Worm (Caenorhabditis elegans): ENCODE data around the gene coh-4.

The coh-4 gene

DNA sequence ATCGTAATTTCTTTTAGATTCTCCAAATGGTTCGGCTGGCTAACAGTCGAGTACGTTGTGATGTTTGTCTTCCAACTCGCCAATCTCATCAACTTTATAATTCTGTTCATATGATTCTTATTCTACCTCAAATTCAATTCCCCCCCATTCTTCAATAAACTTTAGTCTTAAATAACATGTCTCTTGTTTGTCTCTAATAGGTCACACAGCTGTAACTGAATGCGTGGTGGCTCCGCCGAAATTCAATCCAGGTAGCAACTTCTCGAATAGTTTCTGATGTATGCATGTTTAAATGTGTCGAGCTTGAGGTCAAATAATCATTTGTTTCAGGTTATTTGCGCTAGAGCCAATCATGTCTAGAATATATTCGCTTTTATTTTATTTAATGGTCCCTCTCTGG is 36.8 kb downstream of the coh-4 start, which contains the start of gene lgc-29:
Gene lgc-29, plus strand, starts transcription at position 301 of the 400 bp plus-strand sequence.
- TF ChIP-seq flt-1 (GFP tag; IDR thresholded peaks at IDR 0.05), result no peak
- no peak for TF ChIP-seq T22C8.4 (GFP tag; IDR thresholded peaks at IDR 0.05)
- TF ChIP-seq tab-1 (GFP tag; IDR thresholded peaks at IDR 0.05), result no peak
- TF ChIP-seq ref-1 (GFP tag; conservative IDR thresholded peaks at IDR 0.05), result no peak
- no peak for TF ChIP-seq ztf-23 (GFP tag; IDR thresholded peaks at IDR 0.05)
- no peak for TF ChIP-seq klf-2 (GFP tag; conservative IDR thresholded peaks at IDR 0.05)
- no peak for TF ChIP-seq med-1 (GFP tag; optimal IDR thresholded peaks at IDR 0.05; ENCODE audit: insufficient read depth)
- no peak for TF ChIP-seq ztf-29 (GFP tag; IDR thresholded peaks at IDR 0.05)
- no peak for TF ChIP-seq cog-1 (tag; optimal IDR thresholded peaks at IDR 0.05)

DNA sequence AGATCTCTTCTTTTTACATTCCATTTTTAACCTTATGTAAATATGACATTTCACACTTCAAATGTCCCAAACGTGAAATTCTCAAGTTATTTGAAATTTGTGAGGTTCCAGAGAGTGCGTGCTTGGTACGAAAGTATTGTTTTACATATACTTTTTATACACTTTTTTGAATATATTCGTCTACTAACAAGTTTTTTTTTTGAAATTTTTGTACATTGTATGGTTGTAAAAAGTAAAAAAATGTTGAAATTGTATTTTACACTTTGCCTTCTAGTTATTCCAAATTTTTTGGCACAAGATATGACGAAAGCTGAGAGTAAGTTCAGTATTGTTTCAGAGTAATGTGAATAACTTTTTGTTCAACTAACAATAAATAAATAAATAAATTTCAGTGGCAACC is 40.7 kb downstream of the coh-4 start, which contains the start of gene lgc-1:
Gene lgc-1, plus strand, starts transcription at position 301 of the 400 bp plus-strand sequence.
- TF ChIP-seq T22C8.4 (GFP tag; IDR thresholded peaks at IDR 0.05) (no peak), tab-1 (GFP tag; IDR thresholded peaks at IDR 0.05) (no peak)

DNA sequence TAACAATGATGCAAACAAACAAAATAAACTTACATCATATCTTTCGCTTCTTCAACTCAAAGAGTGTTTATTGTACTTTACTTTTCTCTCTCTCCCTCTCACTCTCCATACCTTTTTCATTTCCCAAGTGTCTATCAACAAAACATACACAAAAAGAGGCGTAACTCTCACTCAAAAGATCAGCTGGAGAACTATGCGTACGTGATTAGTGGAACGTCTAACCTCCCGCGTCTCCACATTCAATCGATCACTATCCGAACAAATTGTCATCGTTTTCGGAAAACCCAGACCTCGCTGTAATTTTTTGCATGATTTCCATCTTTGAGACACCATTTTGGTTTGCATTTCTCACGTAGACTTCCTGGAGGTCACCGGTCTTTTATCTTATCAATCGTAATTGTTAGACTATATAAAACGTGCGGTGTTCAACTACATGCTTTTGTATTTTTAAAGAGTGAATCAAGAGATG is 43.9 kb downstream of the coh-4 start, which contains the start of gene nhr-57:
Gene nhr-57, plus strand, starts transcription at position 419 of the 469 bp plus-strand sequence.
- no peak for TF ChIP-seq tab-1 (GFP tag; IDR thresholded peaks at IDR 0.05)

DNA sequence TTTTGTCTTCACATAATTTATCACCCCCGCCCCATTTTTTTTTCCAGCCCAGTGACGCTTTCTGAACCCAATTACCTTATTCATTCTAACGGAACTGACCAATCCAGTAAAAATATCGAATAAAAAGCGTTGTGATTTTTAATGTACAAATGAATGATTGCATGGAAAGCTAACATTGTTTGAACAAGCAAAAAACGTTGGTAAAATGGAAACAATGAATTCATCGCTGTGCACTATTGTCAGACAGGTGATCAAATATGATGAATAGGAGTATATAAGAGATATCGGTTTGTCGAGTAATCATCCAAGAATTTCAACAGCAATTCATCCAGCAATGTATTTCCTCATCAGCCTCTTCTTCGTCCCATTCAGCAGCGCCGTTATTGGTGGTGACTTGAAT is 45.8 kb downstream of the coh-4 start, which contains the start of gene phat-4:
Gene phat-4, plus strand, starts transcription at position 301 of the 400 bp plus-strand sequence.
- TF ChIP-seq cog-1 (tag; optimal IDR thresholded peaks at IDR 0.05) (no peak), ref-1 (GFP tag; conservative IDR thresholded peaks at IDR 0.05) (no peak), klf-2 (GFP tag; conservative IDR thresholded peaks at IDR 0.05) (no peak), tab-1 (GFP tag; IDR thresholded peaks at IDR 0.05) (no peak), ztf-29 (GFP tag; IDR thresholded peaks at IDR 0.05) (no peak), med-1 (GFP tag; optimal IDR thresholded peaks at IDR 0.05; ENCODE audit: insufficient read depth) (no peak), flt-1 (GFP tag; IDR thresholded peaks at IDR 0.05) (no peak), T22C8.4 (GFP tag; IDR thresholded peaks at IDR 0.05) (no peak), ztf-23 (GFP tag; IDR thresholded peaks at IDR 0.05) (no peak)

DNA sequence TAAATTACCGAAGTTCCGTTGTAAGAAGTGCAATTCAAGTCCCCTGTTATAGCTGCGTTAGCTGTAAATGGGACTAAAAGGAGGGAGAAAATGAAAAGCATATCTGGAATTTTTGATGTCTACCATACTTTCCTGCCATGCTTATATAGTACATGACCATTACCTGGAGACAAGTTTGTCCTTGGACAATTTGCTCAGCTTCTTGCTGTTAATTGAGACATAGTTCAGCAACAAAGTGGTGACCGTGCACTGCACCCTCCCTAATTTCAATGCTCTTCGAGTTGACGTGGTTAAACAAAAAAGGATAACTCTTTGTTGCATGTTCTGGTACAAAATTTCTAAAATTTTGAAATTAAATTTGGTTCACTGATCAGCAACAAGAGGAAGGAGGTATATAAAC is 48.0 kb downstream of the coh-4 start, which contains the start of gene T05B4.13:
Gene T05B4.13, minus strand, starts transcription at position 101 of the 400 bp plus-strand sequence.
- TF ChIP-seq ztf-29 (GFP tag; IDR thresholded peaks at IDR 0.05) (no peak), T22C8.4 (GFP tag; IDR thresholded peaks at IDR 0.05) (no peak), cog-1 (tag; optimal IDR thresholded peaks at IDR 0.05) (no peak), ref-1 (GFP tag; conservative IDR thresholded peaks at IDR 0.05) (no peak), ztf-23 (GFP tag; IDR thresholded peaks at IDR 0.05) (no peak), med-1 (GFP tag; optimal IDR thresholded peaks at IDR 0.05; ENCODE audit: insufficient read depth) (no peak), klf-2 (GFP tag; conservative IDR thresholded peaks at IDR 0.05) (no peak), flt-1 (GFP tag; IDR thresholded peaks at IDR 0.05) (no peak), tab-1 (GFP tag; IDR thresholded peaks at IDR 0.05) (no peak)

DNA sequence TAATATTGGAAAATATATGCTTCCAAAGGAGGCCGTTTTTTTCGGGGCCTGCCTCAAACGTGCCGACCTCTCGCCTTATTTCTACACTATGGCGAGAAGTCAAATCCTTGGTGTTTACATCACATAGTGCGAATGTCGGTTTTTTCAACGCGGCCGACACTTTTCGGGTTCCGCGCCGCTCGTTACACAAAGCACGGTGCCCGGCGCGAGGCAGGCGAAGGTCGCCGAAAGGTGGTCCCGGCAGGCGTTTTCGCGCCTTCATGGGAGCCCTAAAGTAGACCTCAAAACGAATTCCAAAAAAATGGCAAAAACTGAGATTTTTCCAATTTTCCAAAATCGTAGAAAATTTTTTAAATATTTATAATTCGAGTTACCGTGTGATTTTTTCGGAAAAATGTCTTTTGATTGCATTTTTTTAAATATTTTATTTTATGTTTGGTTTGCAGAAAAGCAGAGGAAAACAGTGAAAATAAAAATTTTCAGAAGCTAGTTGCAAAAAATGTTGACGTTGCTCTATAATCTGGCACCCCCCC is 49.8 kb downstream of the coh-4 start, which contains the start of gene T05B4.12:
Gene T05B4.12, minus strand, starts transcription at position 483 of the 533 bp plus-strand sequence.
- no peak for TF ChIP-seq med-1 (GFP tag; optimal IDR thresholded peaks at IDR 0.05; ENCODE audit: insufficient read depth)
- TF ChIP-seq T22C8.4 (GFP tag; IDR thresholded peaks at IDR 0.05), result no peak
- no peak for TF ChIP-seq cog-1 (tag; optimal IDR thresholded peaks at IDR 0.05)
- TF ChIP-seq tab-1 (GFP tag; IDR thresholded peaks at IDR 0.05), result no peak
- no peak for TF ChIP-seq ztf-23 (GFP tag; IDR thresholded peaks at IDR 0.05)
- no peak for TF ChIP-seq flt-1 (GFP tag; IDR thresholded peaks at IDR 0.05)
- TF ChIP-seq klf-2 (GFP tag; conservative IDR thresholded peaks at IDR 0.05), result no peak
- no peak for TF ChIP-seq ztf-29 (GFP tag; IDR thresholded peaks at IDR 0.05)
- TF ChIP-seq ref-1 (GFP tag; conservative IDR thresholded peaks at IDR 0.05), result no peak

DNA sequence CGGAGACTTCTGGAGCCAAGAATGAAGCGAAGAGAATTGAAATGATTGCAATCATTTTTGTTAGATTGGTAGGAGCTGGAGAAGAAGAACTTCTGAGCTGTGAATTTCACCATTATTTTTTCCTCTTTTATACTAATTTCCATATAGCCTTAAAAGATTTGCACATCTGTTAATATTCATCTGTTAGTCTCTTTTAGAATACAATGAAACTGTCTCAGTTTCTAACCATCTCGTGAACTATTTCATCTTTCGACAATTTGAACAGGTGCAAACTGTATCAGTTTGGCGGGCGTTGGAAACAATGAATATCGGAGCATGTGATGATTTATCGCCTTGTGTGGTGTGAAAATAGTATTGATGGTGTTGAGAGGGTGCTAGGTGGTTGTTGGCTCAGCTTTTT is 53.0 kb downstream of the coh-4 start, which contains the start of gene phat-5:
Gene phat-5, minus strand, starts transcription at position 101 of the 400 bp plus-strand sequence.
- TF ChIP-seq ztf-29 (GFP tag; IDR thresholded peaks at IDR 0.05) (no peak), T22C8.4 (GFP tag; IDR thresholded peaks at IDR 0.05) (no peak), ztf-23 (GFP tag; IDR thresholded peaks at IDR 0.05) (no peak), flt-1 (GFP tag; IDR thresholded peaks at IDR 0.05) (no peak), cog-1 (tag; optimal IDR thresholded peaks at IDR 0.05) (no peak), klf-2 (GFP tag; conservative IDR thresholded peaks at IDR 0.05) (no peak), tab-1 (GFP tag; IDR thresholded peaks at IDR 0.05) (no peak), ref-1 (GFP tag; conservative IDR thresholded peaks at IDR 0.05) (no peak), med-1 (GFP tag; optimal IDR thresholded peaks at IDR 0.05; ENCODE audit: insufficient read depth) (no peak)

DNA sequence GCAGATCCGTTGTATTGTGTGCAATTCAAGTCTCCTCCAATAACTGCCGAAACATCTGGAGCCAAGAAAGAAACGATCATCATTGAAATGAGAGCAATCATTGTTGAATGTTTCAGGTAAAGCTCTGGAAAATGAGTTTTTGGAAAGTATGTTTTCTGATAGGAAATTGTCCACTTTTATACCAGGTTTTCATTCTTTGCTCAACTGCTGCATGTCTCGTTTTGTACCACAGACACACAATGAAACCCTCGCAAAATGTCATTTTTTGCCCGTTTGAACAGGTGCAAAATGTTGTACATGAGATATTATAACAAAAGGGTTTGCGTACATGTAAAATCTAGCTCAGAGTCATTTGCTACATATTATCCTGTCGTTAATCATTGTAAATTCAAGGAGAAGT is 54.8 kb downstream of the coh-4 start, which contains the start of gene T05B4.10:
Gene T05B4.10, minus strand, starts transcription at position 101 of the 400 bp plus-strand sequence.
- no peak for TF ChIP-seq ref-1 (GFP tag; conservative IDR thresholded peaks at IDR 0.05)
- TF ChIP-seq ztf-23 (GFP tag; IDR thresholded peaks at IDR 0.05), result no peak
- TF ChIP-seq cog-1 (tag; optimal IDR thresholded peaks at IDR 0.05), result no peak
- TF ChIP-seq med-1 (GFP tag; optimal IDR thresholded peaks at IDR 0.05; ENCODE audit: insufficient read depth), result no peak
- no peak for TF ChIP-seq T22C8.4 (GFP tag; IDR thresholded peaks at IDR 0.05)
- TF ChIP-seq tab-1 (GFP tag; IDR thresholded peaks at IDR 0.05), result no peak
- no peak for TF ChIP-seq flt-1 (GFP tag; IDR thresholded peaks at IDR 0.05)
- TF ChIP-seq klf-2 (GFP tag; conservative IDR thresholded peaks at IDR 0.05), result no peak
- no peak for TF ChIP-seq ztf-29 (GFP tag; IDR thresholded peaks at IDR 0.05)

All from whole organism, midembryonic.